Worm (Caenorhabditis elegans) whole organism, L2 larva: ENCODE data around the gene T23F6.5.

Experiments
- C34F6.9 ChIP-seq: fragments of 150-350 bp; optimal IDR thresholded peaks from 2 replicates; lab custom pipeline; 2014; ENCODE audit warnings: missing biosample characterization, missing genetic modification characterization
- F13H6.1 ChIP-seq: sonication (generic microtip); optimal IDR thresholded peaks from 2 replicates; lab custom pipeline; 2016; ENCODE audit warnings: missing genetic modification characterization, missing compliant biosample characterization
- R02D3.7 ChIP-seq: fragments of 150-350 bp; optimal IDR thresholded peaks from 2 replicates; lab custom pipeline; 2014; ENCODE audit warnings: missing biosample characterization, missing genetic modification characterization
- Y55F3AM.14 ChIP-seq: fragments of 200-800 bp; sonication (Bioruptor generic); optimal IDR thresholded peaks from 2 replicates; lab custom pipeline; 2018; ENCODE audit warnings: mild to moderate bottlenecking, missing genetic modification characterization, missing compliant biosample characterization
- ZK546.5 ChIP-seq: sonication (generic microtip); optimal IDR thresholded peaks from 2 replicates; lab custom pipeline; 2017; ENCODE audit warnings: missing biosample characterization, missing genetic modification characterization
- alr-1 ChIP-seq: fragments of 150-350 bp; optimal IDR thresholded peaks from 2 replicates; lab custom pipeline; 2014; ENCODE audit warnings: missing biosample characterization, missing genetic modification characterization
- aly-2 ChIP-seq: fragments of 150-350 bp; optimal IDR thresholded peaks from 2 replicates; lab custom pipeline; 2014; ENCODE audit warnings: missing biosample characterization, missing genetic modification characterization
- blmp-1 ChIP-seq: sonication (generic microtip); optimal IDR thresholded peaks from 2 replicates; lab custom pipeline; 2017; ENCODE audit warnings: missing genetic modification characterization, mild to moderate bottlenecking, missing compliant biosample characterization, antibody characterized with exemption, moderate library complexity; ENCODE audit not compliant: insufficient read depth
- ceh-16 ChIP-seq: fragments of 150-350 bp; optimal IDR thresholded peaks from 2 replicates; lab custom pipeline; 2014; ENCODE audit warnings: missing biosample characterization, missing genetic modification characterization
- ceh-82 ChIP-seq: fragments of 150-350 bp; optimal IDR thresholded peaks from 2 replicates; lab custom pipeline; 2014; ENCODE audit warnings: missing biosample characterization, missing genetic modification characterization
- dmd-4 ChIP-seq: sonication (generic microtip); optimal IDR thresholded peaks from 2 replicates; lab custom pipeline; 2017; ENCODE audit warnings: missing biosample characterization, missing genetic modification characterization
- egl-27 ChIP-seq: sonication (generic microtip); optimal IDR thresholded peaks from 3 replicates; lab custom pipeline; 2017; ENCODE audit warnings: missing biosample characterization, missing genetic modification reagents, missing genetic modification characterization
- elt-1 ChIP-seq: fragments of 150-350 bp; optimal IDR thresholded peaks from 2 replicates; lab custom pipeline; 2014; ENCODE audit warnings: missing biosample characterization, missing genetic modification characterization
- elt-3 ChIP-seq: sonication (generic microtip); optimal IDR thresholded peaks from 2 replicates; lab custom pipeline; 2017; ENCODE audit warnings: missing biosample characterization, missing genetic modification characterization
- fos-1 ChIP-seq: fragments of 150-350 bp; optimal IDR thresholded peaks from 2 replicates; lab custom pipeline; 2014; ENCODE audit warnings: missing biosample characterization, missing genetic modification characterization
- gmeb-1 ChIP-seq: fragments of 150-350 bp; optimal IDR thresholded peaks from 2 replicates; lab custom pipeline; 2014; ENCODE audit warnings: missing biosample characterization, missing genetic modification characterization
- lin-13 ChIP-seq: fragments of 150-350 bp; optimal IDR thresholded peaks from 2 replicates; lab custom pipeline; 2014; ENCODE audit warnings: missing biosample characterization, missing genetic modification reagents, missing genetic modification characterization
- lin-39 ChIP-seq: fragments of 150-350 bp; optimal IDR thresholded peaks from 2 replicates; lab custom pipeline; 2014; ENCODE audit warnings: missing biosample characterization, missing genetic modification reagents, missing genetic modification characterization
- lsy-2 ChIP-seq, 2 experiments: fragments of 150-350 bp in 1 of 2; sonication (generic microtip) in 1 of 2; optimal IDR thresholded peaks; 2 replicates each; lab custom pipeline; 2014 to 2017; ENCODE audit warnings: missing biosample characterization in 2 of 2, missing genetic modification characterization in 2 of 2
- mab-5 ChIP-seq: fragments of 150-350 bp; optimal IDR thresholded peaks from 2 replicates; lab custom pipeline; 2014; ENCODE audit warnings: missing biosample characterization, missing genetic modification characterization
- mbf-1 ChIP-seq: sonication (generic microtip); optimal IDR thresholded peaks from 2 replicates; lab custom pipeline; 2017; ENCODE audit warnings: missing biosample characterization, missing genetic modification characterization
- mdl-1 ChIP-seq, 2 experiments: fragments of 150-350 bp in 1 of 2; sonication (generic microtip) in 1 of 2; optimal IDR thresholded peaks; 2 replicates each; lab custom pipeline; 2017; ENCODE audit warnings: missing biosample characterization in 2 of 2, missing genetic modification characterization in 2 of 2
- nhr-10 ChIP-seq: sonication (generic microtip); optimal IDR thresholded peaks from 2 replicates; lab custom pipeline; 2017; ENCODE audit warnings: missing biosample characterization, missing genetic modification characterization
- nhr-11 ChIP-seq: fragments of 150-350 bp; optimal IDR thresholded peaks from 2 replicates; lab custom pipeline; 2014; ENCODE audit warnings: missing biosample characterization, missing genetic modification characterization
- nhr-12 ChIP-seq: fragments of 150-350 bp; optimal IDR thresholded peaks from 2 replicates; lab custom pipeline; 2014; ENCODE audit warnings: missing biosample characterization, missing genetic modification characterization
- nhr-129 ChIP-seq: fragments of 150-350 bp; optimal IDR thresholded peaks from 2 replicates; lab custom pipeline; 2014; ENCODE audit warnings: missing biosample characterization, missing genetic modification characterization
- nhr-21 ChIP-seq: fragments of 150-350 bp; optimal IDR thresholded peaks from 2 replicates; lab custom pipeline; 2014; ENCODE audit warnings: missing biosample characterization, missing genetic modification characterization
- nhr-23 ChIP-seq: fragments of 150-350 bp; optimal IDR thresholded peaks from 2 replicates; lab custom pipeline; 2014; ENCODE audit warnings: missing biosample characterization, missing genetic modification reagents, missing genetic modification characterization
- nhr-237 ChIP-seq: fragments of 150-350 bp; optimal IDR thresholded peaks from 2 replicates; lab custom pipeline; 2014; ENCODE audit warnings: missing biosample characterization, missing genetic modification characterization
- nhr-25 ChIP-seq: fragments of 150-350 bp; sonication (generic microtip); optimal IDR thresholded peaks from 3 replicates; lab custom pipeline; 2014; ENCODE audit warnings: missing biosample characterization, missing genetic modification characterization
- nhr-6 ChIP-seq: fragments of 150-350 bp; optimal IDR thresholded peaks from 2 replicates; lab custom pipeline; 2014; ENCODE audit warnings: missing biosample characterization, missing genetic modification characterization
- nhr-77 ChIP-seq: fragments of 150-350 bp; optimal IDR thresholded peaks from 2 replicates; lab custom pipeline; 2014; ENCODE audit warnings: missing biosample characterization, missing genetic modification characterization
- sem-4 ChIP-seq: fragments of 150-350 bp; optimal IDR thresholded peaks from 2 replicates; lab custom pipeline; 2014; ENCODE audit warnings: missing biosample characterization, missing genetic modification reagents, missing genetic modification characterization
- skn-1 ChIP-seq: sonication (generic microtip); optimal IDR thresholded peaks from 2 replicates; lab custom pipeline; 2017; ENCODE audit warnings: missing biosample characterization, missing genetic modification characterization
- sma-3 ChIP-seq: sonication (generic microtip); optimal IDR thresholded peaks from 2 replicates; lab custom pipeline; 2016; ENCODE audit warnings: missing genetic modification reagents, missing genetic modification characterization, missing compliant biosample characterization
- sma-9 ChIP-seq, 2 experiments: fragments of 150-350 bp in 1 of 2; sonication (generic microtip) in 1 of 2; optimal IDR thresholded peaks; 2 replicates each; lab custom pipeline; 2014 to 2016; ENCODE audit warnings: missing genetic modification characterization in 2 of 2, mild to moderate bottlenecking in 1 of 2, missing biosample characterization in 1 of 2, missing compliant biosample characterization in 1 of 2, missing genetic modification reagents in 1 of 2, moderate library complexity in 1 of 2
- snpc-4 ChIP-seq: fragments of 150-350 bp; optimal IDR thresholded peaks from 2 replicates; lab custom pipeline; 2014; ENCODE audit warnings: missing biosample characterization, missing genetic modification characterization
- unc-39 ChIP-seq: fragments of 150-350 bp; optimal IDR thresholded peaks from 2 replicates; lab custom pipeline; 2014; ENCODE audit warnings: missing biosample characterization, missing genetic modification characterization
- unc-55 ChIP-seq: fragments of 150-350 bp; sonication (generic microtip); optimal IDR thresholded peaks from 3 replicates; lab custom pipeline; 2014; ENCODE audit warnings: missing biosample characterization, missing genetic modification reagents, missing genetic modification characterization
- unc-62 ChIP-seq: fragments of 150-350 bp; optimal IDR thresholded peaks from 2 replicates; lab custom pipeline; 2014; ENCODE audit warnings: missing biosample characterization, missing genetic modification reagents, missing genetic modification characterization
- zag-1 ChIP-seq: fragments of 150-350 bp; optimal IDR thresholded peaks from 2 replicates; lab custom pipeline; 2014; ENCODE audit warnings: missing biosample characterization, missing genetic modification characterization
- ztf-1 ChIP-seq: fragments of 200-800 bp; sonication (Bioruptor generic); conservative IDR thresholded peaks from 2 replicates; pipeline ENCODE4 v1.3.6; 2022; ENCODE audit warnings: missing genetic modification characterization, missing compliant biosample characterization
- ztf-11 ChIP-seq: sonication (generic microtip); optimal IDR thresholded peaks from 2 replicates; lab custom pipeline; 2017; ENCODE audit warnings: missing biosample characterization, missing genetic modification characterization
- ztf-4 ChIP-seq: fragments of 150-350 bp; optimal IDR thresholded peaks from 2 replicates; lab custom pipeline; 2014; ENCODE audit warnings: missing biosample characterization, missing genetic modification characterization

The T23F6.5 gene

ce11 chrIV:12781804-12782449, 40.6 kb upstream of the T23F6.5 start:
- TF ChIP-seq snpc-4 (tag; lab: Kevin White, UChicago), result peak; percentile 34
- TF ChIP-seq R02D3.7 (tag; lab: Kevin White, UChicago), result no peak

ce11 chrIV:12780980-12781379, 39.6 kb upstream of the T23F6.5 start:
- TF ChIP-seq unc-55 (GFP tag; lab: Kevin White, UChicago) (no peak), sem-4 (no peak), lin-39 (no peak), lsy-2 (tag; optimal IDR thresholded peaks at IDR 0.05; lab: Kevin White, UChicago) (no peak), blmp-1 (tag; lab: Kevin White, UChicago) (no peak), egl-27 (no peak), Y55F3AM.14 (no peak), mbf-1 (tag; lab: Kevin White, UChicago) (no peak), ZK546.5 (tag; lab: Kevin White, UChicago) (no peak)

ce11 chrIV:12773519-12773918, 32.2 kb upstream of the T23F6.5 start, which contains the start of gene unc-31:
Gene unc-31, plus strand, starts transcription at chrIV:12773867.
- no peak for TF ChIP-seq ZK546.5 (tag; lab: Kevin White, UChicago)
- peak; percentile 20 for TF ChIP-seq unc-55 (GFP tag; lab: Kevin White, UChicago)
- TF ChIP-seq zag-1 (tag; lab: Kevin White, UChicago), result no peak
- TF ChIP-seq C34F6.9 (tag; lab: Kevin White, UChicago), result peak; percentile 1
- no peak for TF ChIP-seq R02D3.7 (tag; lab: Kevin White, UChicago)
- TF ChIP-seq ztf-4 (tag; lab: Kevin White, UChicago), result no peak
- no peak for TF ChIP-seq elt-1 (tag; lab: Kevin White, UChicago)

ce11 chrIV:12771414-12771813, 30.1 kb upstream of the T23F6.5 start:
- TF ChIP-seq ztf-11 (no peak), R02D3.7 (tag; lab: Kevin White, UChicago) (no peak), snpc-4 (tag; lab: Kevin White, UChicago) (no peak), blmp-1 (tag; lab: Kevin White, UChicago) (no peak), nhr-25 (tag; lab: Kevin White, UChicago) (no peak), skn-1 (tag; lab: Kevin White, UChicago) (no peak), aly-2 (tag; lab: Kevin White, UChicago) (no peak), nhr-21 (tag; lab: Kevin White, UChicago) (no peak), mdl-1 (tag; optimal IDR thresholded peaks at IDR 0.05; lab: Kevin White, UChicago) (peak; percentile 50 to 80), dmd-4 (tag; lab: Kevin White, UChicago) (no peak), egl-27 (peak; percentile 28), nhr-237 (tag; lab: Kevin White, UChicago) (no peak), lsy-2 (tag; optimal IDR thresholded peaks at IDR 0.05; lab: Kevin White, UChicago) (peak in 1 of 2 experiments; percentile 58), nhr-10 (tag; lab: Kevin White, UChicago) (no peak), unc-62 (GFP tag; lab: Kevin White, UChicago) (no peak), nhr-6 (tag; lab: Kevin White, UChicago) (no peak), ceh-82 (tag; lab: Kevin White, UChicago) (no peak), nhr-23 (tag; lab: Kevin White, UChicago) (no peak), Y55F3AM.14 (peak; percentile 58), nhr-129 (tag; lab: Kevin White, UChicago) (peak; percentile 61), ztf-1 (GFP tag; lab: Robert Waterston, UW) (no peak), nhr-11 (no peak), elt-3 (tag; lab: Kevin White, UChicago) (no peak), mab-5 (tag; lab: Kevin White, UChicago) (no peak), ceh-16 (tag; lab: Kevin White, UChicago) (no peak), sma-3 (GFP tag; lab: Kevin White, UChicago) (no peak), lin-39 (no peak), C34F6.9 (tag; lab: Kevin White, UChicago) (peak; percentile 70), F13H6.1 (peak; percentile 81), unc-55 (GFP tag; lab: Kevin White, UChicago) (peak; percentile 82), sma-9 (GFP tag; optimal IDR thresholded peaks at IDR 0.05; lab: Kevin White, UChicago) (peak; percentile 62), sma-9 (tag; optimal IDR thresholded peaks at IDR 0.05; lab: Kevin White, UChicago) (no peak), nhr-77 (tag; lab: Kevin White, UChicago) (no peak), sem-4 (no peak), elt-1 (tag; lab: Kevin White, UChicago) (no peak), mbf-1 (tag; lab: Kevin White, UChicago) (no peak), alr-1 (tag; lab: Kevin White, UChicago) (no peak), unc-39 (tag; lab: Kevin White, UChicago) (peak; percentile 32), nhr-12 (tag; lab: Kevin White, UChicago) (no peak), fos-1 (tag; lab: Kevin White, UChicago) (peak; percentile 20), gmeb-1 (tag; lab: Kevin White, UChicago) (no peak), ztf-4 (tag; lab: Kevin White, UChicago) (peak; percentile 5), zag-1 (tag; lab: Kevin White, UChicago) (peak; percentile 79), lin-13 (GFP tag; lab: Kevin White, UChicago) (peak; percentile 54)
